Worm (Caenorhabditis elegans): Measurements from ENCODE around the gene F17E9.5.

F17E9.5 gene

DNA sequence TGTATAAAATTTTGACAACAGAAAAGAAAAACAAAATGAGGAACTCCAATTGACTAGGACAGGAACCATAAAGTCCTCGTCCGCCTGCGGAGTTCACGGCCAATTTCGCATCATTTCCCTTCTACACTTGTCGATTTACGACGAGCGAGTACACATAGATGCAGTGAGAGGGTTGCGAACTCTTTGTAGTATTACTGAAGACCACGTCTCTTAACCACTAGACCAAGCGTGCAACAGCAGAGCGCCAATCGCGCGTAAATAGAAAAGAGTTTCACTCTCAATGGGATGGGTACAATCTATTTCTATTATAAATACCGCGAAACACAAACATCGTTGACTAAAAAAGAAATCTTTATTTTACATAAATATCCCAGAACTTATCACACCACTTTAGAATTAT is 29.8 kb downstream of the F17E9.5 start:
- TF ChIP-seq alr-1 (tag; optimal IDR thresholded peaks at IDR 0.05) (no peak), gmeb-1 (tag; optimal IDR thresholded peaks at IDR 0.05) (peak; percentile 71), zag-1 (tag; optimal IDR thresholded peaks at IDR 0.05) (peak; percentile 43), mbf-1 (tag; optimal IDR thresholded peaks at IDR 0.05) (no peak), ztf-4 (tag; optimal IDR thresholded peaks at IDR 0.05) (peak; percentile 74), sma-3 (GFP tag; optimal IDR thresholded peaks at IDR 0.05) (peak; percentile 81), unc-62 (GFP tag; optimal IDR thresholded peaks at IDR 0.05) (no peak), ztf-1 (GFP tag; conservative IDR thresholded peaks at IDR 0.05) (no peak), peb-1 (tag; optimal IDR thresholded peaks at IDR 0.05) (no peak), nhr-12 (tag; optimal IDR thresholded peaks at IDR 0.05) (no peak), elt-3 (tag; optimal IDR thresholded peaks at IDR 0.05) (no peak), nhr-21 (tag; optimal IDR thresholded peaks at IDR 0.05) (peak; percentile 66), elt-1 (tag; optimal IDR thresholded peaks at IDR 0.05) (no peak), egl-27 (tag; optimal IDR thresholded peaks at IDR 0.05) (peak; percentile 59), aly-2 (tag; optimal IDR thresholded peaks at IDR 0.05) (no peak), C34F6.9 (tag; optimal IDR thresholded peaks at IDR 0.05) (peak; percentile 84), R02D3.7 (tag; optimal IDR thresholded peaks at IDR 0.05) (peak; percentile 15), F13H6.1 (tag; optimal IDR thresholded peaks at IDR 0.05) (peak; percentile 74), nhr-25 (tag; optimal IDR thresholded peaks at IDR 0.05) (no peak), ztf-11 (tag; optimal IDR thresholded peaks at IDR 0.05) (no peak), nhr-237 (tag; optimal IDR thresholded peaks at IDR 0.05) (no peak), lin-39 (tag; optimal IDR thresholded peaks at IDR 0.05) (no peak), blmp-1 (tag; optimal IDR thresholded peaks at IDR 0.05; ENCODE audit: insufficient read depth) (no peak), nhr-10 (tag; optimal IDR thresholded peaks at IDR 0.05) (no peak), unc-55 (GFP tag; optimal IDR thresholded peaks at IDR 0.05) (no peak), nhr-129 (tag; optimal IDR thresholded peaks at IDR 0.05) (peak; percentile 96), Y55F3AM.14 (GFP tag; optimal IDR thresholded peaks at IDR 0.05) (peak; percentile 68), lin-13 (GFP tag; optimal IDR thresholded peaks at IDR 0.05) (peak; percentile 82), lin-11 (tag; optimal IDR thresholded peaks at IDR 0.05) (peak; percentile 44), dmd-4 (tag; optimal IDR thresholded peaks at IDR 0.05) (no peak), nhr-6 (tag; optimal IDR thresholded peaks at IDR 0.05) (peak; percentile 74), crh-2 (tag; optimal IDR thresholded peaks at IDR 0.05) (peak; percentile 85), fos-1 (tag; optimal IDR thresholded peaks at IDR 0.05) (peak; percentile 72), nhr-11 (tag; optimal IDR thresholded peaks at IDR 0.05) (no peak), mab-5 (tag; optimal IDR thresholded peaks at IDR 0.05) (peak; percentile 32), unc-39 (tag; optimal IDR thresholded peaks at IDR 0.05) (no peak), ZK546.5 (tag; optimal IDR thresholded peaks at IDR 0.05) (no peak), mdl-1 (tag; optimal IDR thresholded peaks at IDR 0.05) (no peak), ceh-82 (tag; optimal IDR thresholded peaks at IDR 0.05) (no peak), sem-4 (tag; optimal IDR thresholded peaks at IDR 0.05) (peak; percentile 21), snpc-4 (tag; optimal IDR thresholded peaks at IDR 0.05) (peak; percentile 71), nhr-77 (tag; optimal IDR thresholded peaks at IDR 0.05) (no peak), skn-1 (tag; optimal IDR thresholded peaks at IDR 0.05) (no peak), ama-1 (optimal IDR thresholded peaks at IDR 0.05) (no peak), nhr-23 (tag; optimal IDR thresholded peaks at IDR 0.05) (no peak), sma-9 (GFP tag; optimal IDR thresholded peaks at IDR 0.05) (peak; percentile 89), sma-9 (tag; optimal IDR thresholded peaks at IDR 0.05) (no peak), ceh-16 (tag; optimal IDR thresholded peaks at IDR 0.05) (peak; percentile 9), lsy-2 (tag; optimal IDR thresholded peaks at IDR 0.05) (peak; percentile 54 to 82)
